Worm (Caenorhabditis elegans) whole organism, L2 larva: ENCODE measurements around the gene F22D3.4.

ENCODE experiments used
- elt-1 ChIP-seq: fragments of 150-350 bp; optimal IDR thresholded peaks from 2 replicates; lab custom pipeline; 2014; ENCODE audit warnings: missing biosample characterization, missing genetic modification characterization
- sma-9 ChIP-seq, 2 experiments: fragments of 150-350 bp in 1 of 2; sonication (generic microtip) in 1 of 2; optimal IDR thresholded peaks; 2 replicates each; lab custom pipeline; 2014 to 2016; ENCODE audit warnings: missing genetic modification characterization in 2 of 2, mild to moderate bottlenecking in 1 of 2, missing biosample characterization in 1 of 2, missing compliant biosample characterization in 1 of 2, missing genetic modification reagents in 1 of 2, moderate library complexity in 1 of 2

DNA sequence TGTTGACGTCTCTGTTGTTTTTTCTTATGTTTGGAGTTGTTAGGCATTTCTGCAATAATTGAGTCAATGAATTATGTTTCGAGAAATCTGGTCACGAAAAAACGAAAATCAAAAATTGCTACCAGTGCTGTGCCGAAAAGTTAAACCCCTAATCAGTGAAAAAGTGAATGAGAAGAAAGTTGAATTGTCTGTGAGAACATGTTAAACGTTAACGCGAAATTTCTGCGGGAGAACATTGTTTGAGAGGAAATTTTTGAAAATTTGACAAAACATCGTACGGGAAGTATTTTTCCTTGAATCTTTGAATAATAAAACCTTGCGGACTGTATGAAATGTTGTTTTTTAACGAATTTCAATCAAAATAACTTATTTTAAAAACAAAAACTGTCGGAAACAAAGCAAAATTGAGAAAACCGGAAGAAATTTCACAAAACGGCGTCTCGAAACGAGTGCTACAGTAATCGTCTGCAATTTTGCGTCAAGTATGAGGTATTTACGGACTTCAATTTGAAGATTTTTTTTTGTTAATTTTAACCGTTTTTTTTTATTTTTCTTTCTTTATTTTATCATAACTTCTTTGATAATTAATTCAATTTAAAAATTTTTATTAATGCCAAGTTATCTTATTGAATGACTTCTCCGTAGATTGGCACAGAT is 33.7 kb downstream of the F22D3.4 start, which contains the start of gene adal-1:
- TF ChIP-seq sma-9 (GFP tag; optimal IDR thresholded peaks at IDR 0.05; lab: Kevin White, UChicago) (no peak), sma-9 (tag; optimal IDR thresholded peaks at IDR 0.05; lab: Kevin White, UChicago) (no peak), elt-1 (no peak)
